Worm (Caenorhabditis elegans) whole organism, mixed stage, embryonic: ENCODE data around the gene F31E3.6.

Experiments used
- M03D4.4 ChIP-seq: sonication (generic microtip); optimal IDR thresholded peaks from 2 replicates; lab custom pipeline; 2017; ENCODE audit warnings: mild to moderate bottlenecking, missing genetic modification characterization, missing compliant biosample characterization
- ham-2 ChIP-seq: fragments of 200-800 bp; sonication (Bioruptor generic); optimal IDR thresholded peaks from 2 replicates; lab custom pipeline; 2018; ENCODE audit warnings: mild to moderate bottlenecking, missing genetic modification characterization, missing compliant biosample characterization
- lin-13 ChIP-seq: fragments of 150-350 bp; optimal IDR thresholded peaks from 2 replicates; lab custom pipeline; 2014; ENCODE audit warnings: missing biosample characterization, missing genetic modification characterization
- mep-1 ChIP-seq: fragments of 150-350 bp; optimal IDR thresholded peaks from 2 replicates; lab custom pipeline; 2017; ENCODE audit warnings: missing biosample characterization, missing genetic modification reagents, missing genetic modification characterization, inconsistent platforms
- nhr-12 ChIP-seq: fragments of 150-350 bp; optimal IDR thresholded peaks from 2 replicates; lab custom pipeline; 2014; ENCODE audit warnings: missing biosample characterization, missing genetic modification characterization
- nhr-237 ChIP-seq: fragments of 150-350 bp; optimal IDR thresholded peaks from 2 replicates; lab custom pipeline; 2014; ENCODE audit warnings: missing biosample characterization, missing genetic modification characterization
- nhr-76 ChIP-seq: sonication (generic microtip); optimal IDR thresholded peaks from 2 replicates; lab custom pipeline; 2017; ENCODE audit warnings: missing biosample characterization, missing genetic modification characterization
- ztf-11 ChIP-seq: fragments of 150-350 bp; optimal IDR thresholded peaks from 2 replicates; lab custom pipeline; 2014; ENCODE audit warnings: missing biosample characterization, missing genetic modification characterization

DNA sequence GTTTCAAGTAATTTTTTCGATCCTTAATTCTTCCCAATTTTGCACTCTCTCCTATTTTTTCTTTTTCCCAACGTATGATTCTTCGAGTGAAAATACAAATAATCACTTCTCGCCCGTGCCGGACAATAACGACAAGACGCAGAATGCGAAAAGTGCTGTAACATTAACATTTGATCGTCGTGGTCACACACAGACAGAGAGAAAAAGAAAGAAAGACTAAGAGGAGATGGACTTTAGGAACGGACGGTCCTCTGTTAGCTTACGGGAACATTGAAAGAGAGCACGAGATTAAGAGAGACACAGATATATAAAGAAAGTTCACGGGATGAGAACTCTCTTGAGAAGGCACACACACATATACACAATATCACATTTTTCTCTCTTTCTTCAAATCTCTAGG, 34.0 kb upstream of the F31E3.6 start:
- no peak for TF ChIP-seq nhr-12 (tag; lab: Kevin White, UChicago)
- peak; percentile 22 for TF ChIP-seq M03D4.4 (tag; lab: Kevin White, UChicago)
- no peak for TF ChIP-seq mep-1 (tag; lab: Kevin White, UChicago)
- TF ChIP-seq nhr-76 (tag; lab: Kevin White, UChicago), result no peak
- no peak for TF ChIP-seq ham-2 (GFP tag; lab: Kevin White, UChicago)
- TF ChIP-seq ztf-11, result no peak
- TF ChIP-seq nhr-237, result no peak
- TF ChIP-seq lin-13 (tag; lab: Kevin White, UChicago), result no peak
